Worm (Caenorhabditis elegans): ENCODE data around the gene mbr-1.

DNA sequence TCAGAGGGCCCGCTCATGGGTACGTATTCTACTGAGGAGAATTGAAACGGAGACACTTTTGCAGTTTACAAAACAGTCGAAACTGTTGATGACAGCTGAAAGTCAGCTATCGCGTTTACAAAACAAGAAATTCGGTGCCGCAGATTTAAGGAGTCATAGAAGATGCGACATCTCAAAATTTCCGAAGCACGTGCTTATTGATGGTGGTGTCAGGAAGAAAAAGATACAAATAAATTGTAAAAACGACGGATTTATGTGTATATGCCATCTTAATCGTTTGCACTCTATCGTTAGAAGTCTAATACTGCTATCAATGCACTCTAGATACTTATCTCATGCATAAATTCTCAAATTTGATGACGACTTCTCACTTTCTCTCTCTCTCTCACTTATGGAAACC lies 47.7 kb downstream of the mbr-1 start, which contains the start of gene F13E6.2:
- TF ChIP-seq ama-1 (optimal IDR thresholded peaks at IDR 0.05) (no peak), lsy-2 (tag; optimal IDR thresholded peaks at IDR 0.05) (no peak), F37D6.2 (tag; optimal IDR thresholded peaks at IDR 0.05) (no peak), nhr-77 (tag; optimal IDR thresholded peaks at IDR 0.05) (no peak), ztf-11 (tag; optimal IDR thresholded peaks at IDR 0.05) (no peak)

Data from whole organism, L4 larva.